Fruit fly (Drosophila melanogaster) whole organism, embryonic: Measurements from ENCODE around the gene Chd64.

Source experiments
- CG13123 ChIP-seq: fragments of 200-800 bp; sonication (Bioruptor generic); optimal IDR thresholded peaks from 2 replicates; lab custom pipeline; 2016; ENCODE audit warnings: missing biosample characterization, missing genetic modification characterization
- CG2202 ChIP-seq: fragments of 200-800 bp; sonication (Bioruptor generic); optimal IDR thresholded peaks from 2 replicates; lab custom pipeline; 2018; ENCODE audit warnings: missing biosample characterization, mild to moderate bottlenecking, missing genetic modification characterization
- CG31365 ChIP-seq: fragments of 200-800 bp; sonication (Bioruptor generic); optimal IDR thresholded peaks from 2 replicates; lab custom pipeline; 2018; ENCODE audit warnings: missing biosample characterization, mild to moderate bottlenecking, missing genetic modification characterization
- CG31388 ChIP-seq: fragments of 200-800 bp; sonication (Bioruptor generic); optimal IDR thresholded peaks from 2 replicates; lab custom pipeline; 2016; ENCODE audit warnings: missing biosample characterization, missing genetic modification characterization
- CG4328 ChIP-seq: fragments of 200-800 bp; sonication (Bioruptor generic); optimal IDR thresholded peaks from 3 replicates; lab custom pipeline; 2017; ENCODE audit warnings: missing biosample characterization, missing genetic modification reagents, missing genetic modification characterization
- Ptx1 ChIP-seq: fragments of 200-800 bp; sonication (Bioruptor generic); IDR thresholded peaks from 2 replicates; pipeline ENCODE4 v1.3.6; 2022; ENCODE audit warnings: missing biosample characterization, missing genetic modification characterization
- TFAM ChIP-seq: fragments of 200-800 bp; sonication (Bioruptor generic); optimal IDR thresholded peaks from 2 replicates; lab custom pipeline; 2017; ENCODE audit warnings: missing biosample characterization, missing genetic modification characterization, inconsistent platforms
- fd96Cb ChIP-seq: fragments of 200-800 bp; sonication (Bioruptor generic); optimal IDR thresholded peaks from 2 replicates; lab custom pipeline; 2018; ENCODE audit warnings: missing biosample characterization, mild to moderate bottlenecking, missing genetic modification characterization, moderate library complexity
- otp ChIP-seq: fragments of 200-800 bp; sonication (Bioruptor generic); IDR thresholded peaks from 3 replicates; pipeline ENCODE4, ENCODE4 v1.3.6; 2022; ENCODE audit warnings: missing biosample characterization, missing genetic modification characterization
- sens-2 ChIP-seq: fragments of 200-800 bp; sonication (Bioruptor generic); IDR thresholded peaks from 2 replicates; pipeline ENCODE4 v1.3.6; 2022; ENCODE audit warnings: missing biosample characterization, missing genetic modification characterization

DNA sequence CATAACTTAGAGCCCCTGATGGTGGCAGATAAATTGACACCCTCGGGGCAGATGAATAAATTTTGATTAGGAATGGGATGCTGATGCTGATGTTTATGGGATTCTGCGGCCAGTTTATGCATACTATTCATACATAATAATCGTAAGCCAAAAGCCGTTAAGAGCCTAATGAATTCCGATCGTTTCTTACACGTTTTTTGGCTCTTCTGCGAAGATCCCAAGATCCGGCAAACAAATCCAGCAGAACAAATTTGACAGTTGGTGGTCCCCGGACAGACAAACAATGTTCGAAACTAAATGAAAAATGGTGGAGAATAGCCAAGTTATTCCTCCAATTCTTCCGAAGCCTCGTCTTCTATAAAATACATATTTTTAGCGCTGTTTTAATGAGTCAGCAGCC is 4.7 kb downstream of the Chd64 start:
- TF ChIP-seq CG4328 (GFP tag; lab: Kevin White, UChicago) (no peak), CG13123 (no peak), fd96Cb (no peak), otp (GFP tag; lab: Robert Waterston, UW) (no peak), TFAM (GFP tag; lab: Kevin White, UChicago) (no peak), Ptx1 (GFP tag; lab: Robert Waterston, UW) (no peak), sens-2 (no peak), CG2202 (tag; lab: Kevin White, UChicago) (no peak), CG31388 (GFP tag; lab: Kevin White, UChicago) (no peak), CG31365 (tag; lab: Kevin White, UChicago) (no peak)
